Fruit fly (Drosophila melanogaster) whole organism, embryonic: ENCODE measurements around the gene Rh2.

Experiments
- B-H2 ChIP-seq: fragments of 200-800 bp; sonication (Bioruptor generic); optimal IDR thresholded peaks from 2 replicates; lab custom pipeline; 2018; ENCODE audit warnings: missing biosample characterization, mild to moderate bottlenecking, missing genetic modification characterization
- Bdp1 ChIP-seq: fragments of 200-800 bp; sonication (Bioruptor generic); optimal IDR thresholded peaks from 3 replicates; lab custom pipeline; 2016; ENCODE audit warnings: missing biosample characterization, missing genetic modification characterization
- CG10959 ChIP-seq: fragments of 200-800 bp; sonication (Bioruptor generic); IDR thresholded peaks from 2 replicates; pipeline ENCODE4 v1.3.6; 2022; ENCODE audit warnings: missing biosample characterization, missing genetic modification characterization
- CG11093 ChIP-seq: fragments of 200-800 bp; sonication (Bioruptor generic); IDR thresholded peaks from 3 replicates; pipeline ENCODE4 v1.3.6; 2022; ENCODE audit warnings: missing biosample characterization, missing genetic modification characterization
- CG12744 ChIP-seq: fragments of 200-800 bp; sonication (Bioruptor generic); optimal IDR thresholded peaks from 2 replicates; lab custom pipeline; 2016; ENCODE audit warnings: missing biosample characterization, missing genetic modification characterization
- CG14965 ChIP-seq: fragments of 200-800 bp; sonication (Bioruptor generic); optimal IDR thresholded peaks from 2 replicates; lab custom pipeline; 2016; ENCODE audit warnings: missing biosample characterization, missing genetic modification characterization, borderline replicate concordance
- CG15073 ChIP-seq: fragments of 200-800 bp; sonication (Bioruptor generic); optimal IDR thresholded peaks from 2 replicates; lab custom pipeline; 2016; ENCODE audit warnings: missing biosample characterization, missing genetic modification characterization
- CG17186 ChIP-seq: fragments of 200-800 bp; sonication (Bioruptor generic); optimal IDR thresholded peaks from 3 replicates; lab custom pipeline; 2017; ENCODE audit warnings: missing biosample characterization, missing genetic modification reagents, missing genetic modification characterization
- CG17385 ChIP-seq: fragments of 200-800 bp; sonication (Bioruptor generic); optimal IDR thresholded peaks from 3 replicates; lab custom pipeline; 2018; ENCODE audit warnings: missing biosample characterization, mild to moderate bottlenecking, missing genetic modification characterization
- CG17829 ChIP-seq: fragments of 200-800 bp; optimal IDR thresholded peaks from 2 replicates; lab custom pipeline; 2019; ENCODE audit warnings: missing biosample characterization, mild to moderate bottlenecking, missing genetic modification characterization, moderate library complexity
- CG1832 ChIP-seq: fragments of 200-800 bp; sonication (Bioruptor generic); optimal IDR thresholded peaks from 2 replicates; lab custom pipeline; 2017; ENCODE audit warnings: missing biosample characterization, mild to moderate bottlenecking, missing genetic modification characterization, inconsistent platforms
- CG31224 ChIP-seq: fragments of 200-800 bp; sonication (Bioruptor generic); IDR thresholded peaks from 2 replicates; pipeline ENCODE4 v1.3.6; 2022; ENCODE audit warnings: missing biosample characterization, missing genetic modification characterization
- CG3995 ChIP-seq: fragments of 200-800 bp; sonication (Bioruptor generic); optimal IDR thresholded peaks from 3 replicates; lab custom pipeline; 2016; ENCODE audit warnings: missing biosample characterization, missing genetic modification characterization
- CG4328 ChIP-seq: fragments of 200-800 bp; sonication (Bioruptor generic); optimal IDR thresholded peaks from 3 replicates; lab custom pipeline; 2017; ENCODE audit warnings: missing biosample characterization, missing genetic modification reagents, missing genetic modification characterization
- CG4424 ChIP-seq: fragments of 200-800 bp; sonication (Bioruptor generic); optimal IDR thresholded peaks from 3 replicates; lab custom pipeline; 2016; ENCODE audit warnings: missing biosample characterization, missing genetic modification characterization
- CG4617 ChIP-seq: fragments of 200-800 bp; sonication (Bioruptor generic); optimal IDR thresholded peaks from 3 replicates; lab custom pipeline; 2016; ENCODE audit warnings: missing biosample characterization, missing genetic modification characterization, borderline replicate concordance
- CG4707 ChIP-seq: fragments of 200-800 bp; sonication (Bioruptor generic); optimal IDR thresholded peaks from 2 replicates; lab custom pipeline; 2018; ENCODE audit warnings: missing biosample characterization, mild to moderate bottlenecking, missing genetic modification characterization, moderate library complexity
- CG5180 ChIP-seq: fragments of 200-800 bp; sonication (Bioruptor generic); optimal IDR thresholded peaks from 3 replicates; lab custom pipeline; 2017; ENCODE audit warnings: missing biosample characterization, missing genetic modification characterization, mild to moderate bottlenecking, moderate library complexity, missing genetic modification reagents
- CG7745 ChIP-seq: fragments of 200-800 bp; sonication (Bioruptor generic); optimal IDR thresholded peaks from 2 replicates; lab custom pipeline; 2018; ENCODE audit warnings: missing biosample characterization, mild to moderate bottlenecking, missing genetic modification characterization, moderate library complexity
- CHES-1-like ChIP-seq: fragments of 200-800 bp; sonication (Bioruptor generic); optimal IDR thresholded peaks from 2 replicates; lab custom pipeline; 2016; ENCODE audit warnings: missing biosample characterization, missing genetic modification characterization
- D19A ChIP-seq: fragments of 200-800 bp; optimal IDR thresholded peaks from 3 replicates; lab custom pipeline; 2019; ENCODE audit warnings: missing biosample characterization, mild to moderate bottlenecking, missing genetic modification characterization, moderate library complexity
- Dref ChIP-seq: fragments of 200-800 bp; sonication (Bioruptor generic); IDR thresholded peaks from 2 replicates; pipeline ENCODE4 v1.3.6; 2022; ENCODE audit warnings: missing biosample characterization, missing genetic modification characterization
- ERR ChIP-seq: fragments of 200-800 bp; sonication (Bioruptor generic); optimal IDR thresholded peaks from 2 replicates; lab custom pipeline; 2016; ENCODE audit warnings: missing biosample characterization, missing genetic modification characterization
- Gsc ChIP-seq: fragments of 200-800 bp; sonication (Bioruptor generic); IDR thresholded peaks from 2 replicates; pipeline ENCODE4 v1.3.6; 2022; ENCODE audit warnings: missing biosample characterization, missing genetic modification characterization
- Lpt ChIP-seq: fragments of >200 bp; optimal IDR thresholded peaks from 2 replicates; lab custom pipeline; 2018; ENCODE audit warnings: missing biosample characterization, missing genetic modification characterization
- Myb ChIP-seq: fragments of 200-800 bp; sonication (Bioruptor generic); optimal IDR thresholded peaks from 2 replicates; lab custom pipeline; 2016; ENCODE audit warnings: missing biosample characterization, missing genetic modification characterization
- Nf-YC ChIP-seq: fragments of 200-800 bp; optimal IDR thresholded peaks from 3 replicates; lab custom pipeline; 2019; ENCODE audit warnings: missing biosample characterization, mild to moderate bottlenecking, missing genetic modification characterization, moderate library complexity
- Ssrp ChIP-seq: fragments of 200-800 bp; sonication (Bioruptor generic); optimal IDR thresholded peaks from 2 replicates; lab custom pipeline; 2018; ENCODE audit warnings: missing biosample characterization, mild to moderate bottlenecking, missing genetic modification characterization, moderate library complexity
- TFAM ChIP-seq: fragments of 200-800 bp; sonication (Bioruptor generic); optimal IDR thresholded peaks from 2 replicates; lab custom pipeline; 2017; ENCODE audit warnings: missing biosample characterization, missing genetic modification characterization, inconsistent platforms
- Taf1 ChIP-seq: fragments of 200-800 bp; sonication (Bioruptor generic); IDR thresholded peaks from 2 replicates; pipeline ENCODE4 v1.3.6; 2022; ENCODE audit warnings: missing biosample characterization, missing genetic modification characterization
- abd-A ChIP-seq: fragments of 200-800 bp; sonication (Bioruptor generic); optimal IDR thresholded peaks from 3 replicates; lab custom pipeline; 2019; ENCODE audit warnings: missing biosample characterization, mild to moderate bottlenecking, missing genetic modification characterization, moderate library complexity
- ato ChIP-seq: fragments of 200-800 bp; sonication (Bioruptor generic); IDR thresholded peaks from 2 replicates; pipeline ENCODE4 v1.3.6; 2022; ENCODE audit warnings: missing biosample characterization, missing genetic modification characterization; ENCODE audit not compliant: partially characterized antibody
- cg ChIP-seq: fragments of 200-800 bp; sonication (Bioruptor generic); optimal IDR thresholded peaks from 3 replicates; lab custom pipeline; 2019; ENCODE audit warnings: missing biosample characterization, mild to moderate bottlenecking, missing genetic modification characterization, moderate library complexity
- crp ChIP-seq, 2 experiments: fragments of 200-800 bp; sonication (Bioruptor generic); optimal IDR thresholded peaks; 2 replicates in 1 of 2; 3 replicates in 1 of 2; lab custom pipeline; 2017; ENCODE audit warnings: missing biosample characterization in 2 of 2, missing genetic modification characterization in 2 of 2, mild to moderate bottlenecking in 1 of 2, moderate library complexity in 1 of 2
- exex ChIP-seq: fragments of 200-800 bp; sonication (Bioruptor generic); optimal IDR thresholded peaks from 4 replicates; lab custom pipeline; 2018; ENCODE audit warnings: missing biosample characterization, mild to moderate bottlenecking, missing genetic modification characterization, moderate library complexity
- eyg ChIP-seq: fragments of 200-800 bp; sonication (Bioruptor generic); optimal IDR thresholded peaks from 3 replicates; lab custom pipeline; 2016; ENCODE audit warnings: missing biosample characterization, missing genetic modification characterization
- gcm ChIP-seq: fragments of 200-800 bp; sonication (Bioruptor generic); optimal IDR thresholded peaks from 2 replicates; lab custom pipeline; 2019; ENCODE audit warnings: missing biosample characterization, mild to moderate bottlenecking, missing genetic modification characterization, moderate library complexity
- gsb ChIP-seq: fragments of 200-800 bp; sonication (Bioruptor generic); IDR thresholded peaks from 2 replicates; pipeline ENCODE4 v1.3.6; 2022; ENCODE audit warnings: missing biosample characterization, missing genetic modification characterization
- ham ChIP-seq: fragments of 200-800 bp; sonication (Bioruptor generic); IDR thresholded peaks from 2 replicates; pipeline ENCODE4 v1.3.6; 2022; ENCODE audit warnings: missing biosample characterization, missing genetic modification characterization
- hb ChIP-seq: fragments of 200-800 bp; sonication (Bioruptor generic); IDR thresholded peaks from 3 replicates; pipeline ENCODE4 v1.3.6; 2022; ENCODE audit warnings: missing biosample characterization, missing genetic modification characterization; ENCODE audit not compliant: partially characterized antibody
- kah ChIP-seq: fragments of 200-800 bp; sonication (Bioruptor generic); optimal IDR thresholded peaks from 2 replicates; lab custom pipeline; 2018; ENCODE audit warnings: missing biosample characterization, mild to moderate bottlenecking, missing genetic modification characterization
- kay ChIP-seq: fragments of 200-800 bp; sonication (Bioruptor generic); optimal IDR thresholded peaks from 2 replicates; lab custom pipeline; 2016; ENCODE audit warnings: missing biosample characterization, missing genetic modification characterization
- knrl ChIP-seq: fragments of 200-800 bp; sonication (Bioruptor generic); IDR thresholded peaks from 3 replicates; pipeline ENCODE4 v1.3.6; 2022; ENCODE audit warnings: missing biosample characterization, missing genetic modification characterization; ENCODE audit not compliant: partially characterized antibody
- nerfin-2 ChIP-seq: fragments of 200-800 bp; sonication (Bioruptor generic); IDR thresholded peaks from 2 replicates; pipeline ENCODE4 v1.3.6; 2022; ENCODE audit warnings: missing biosample characterization, missing genetic modification characterization; ENCODE audit not compliant: partially characterized antibody
- oc ChIP-seq: fragments of 200-800 bp; sonication (Bioruptor generic); optimal IDR thresholded peaks from 2 replicates; lab custom pipeline; 2018; ENCODE audit warnings: missing biosample characterization, mild to moderate bottlenecking, missing genetic modification characterization, moderate library complexity
- ranshi ChIP-seq: fragments of 200-800 bp; sonication (Bioruptor generic); IDR thresholded peaks from 2 replicates; pipeline ENCODE4 v1.3.6; 2022; ENCODE audit warnings: missing biosample characterization, missing genetic modification characterization
- usp ChIP-seq: fragments of >200 bp; optimal IDR thresholded peaks from 2 replicates; lab custom pipeline; 2017; ENCODE audit warnings: missing biosample characterization, missing genetic modification characterization
- wdn ChIP-seq: fragments of 200-800 bp; sonication (Bioruptor generic); IDR thresholded peaks from 2 replicates; pipeline ENCODE4 v1.3.6; 2022; ENCODE audit warnings: missing biosample characterization, missing genetic modification characterization
- z ChIP-seq: fragments of 200-800 bp; sonication (Bioruptor generic); IDR thresholded peaks from 3 replicates; pipeline ENCODE4 v1.3.6; 2022; ENCODE audit warnings: missing biosample characterization, missing genetic modification characterization
- zen2 ChIP-seq: fragments of 200-800 bp; sonication (Bioruptor generic); IDR thresholded peaks from 3 replicates; pipeline ENCODE4 v1.3.6; 2022; ENCODE audit warnings: missing biosample characterization, missing genetic modification characterization; ENCODE audit not compliant: partially characterized antibody

Gene Rh2

dm6 chr3R:18928346-18928917, 29.2 kb downstream of the Rh2 start, which contains the start of gene Mpc1 (continued):
- TF ChIP-seq CG17829 (tag; lab: Kevin White, UChicago) (no peak), exex (tag; lab: Kevin White, UChicago) (no peak), z (GFP tag; lab: Robert Waterston, UW) (no peak), CG1832 (GFP tag; lab: Kevin White, UChicago) (no peak), CG7745 (tag; lab: Kevin White, UChicago) (no peak), CG4707 (GFP tag; lab: Kevin White, UChicago) (no peak), CG14965 (GFP tag; lab: Kevin White, UChicago) (no peak), CG4424 (GFP tag; lab: Kevin White, UChicago) (no peak), wdn (GFP tag; lab: Robert Waterston, UW) (no peak), usp (GFP tag; lab: Kevin White, UChicago) (no peak), kah (GFP tag; lab: Kevin White, UChicago) (peak; percentile 85), gcm (no peak), knrl (GFP tag; lab: Robert Waterston, UW) (peak; percentile 83), Myb (GFP tag; lab: Kevin White, UChicago) (peak; percentile 36), Taf1 (GFP tag; lab: Robert Waterston, UW) (no peak), CG3995 (GFP tag; lab: Kevin White, UChicago) (no peak), eyg (GFP tag; lab: Kevin White, UChicago) (no peak), D19A (peak; percentile 0), Lpt (GFP tag; lab: Kevin White, UChicago) (no peak), crp (GFP tag; optimal IDR thresholded peaks at IDR 0.05; lab: Kevin White, UChicago) (peak in 1 of 2 experiments; percentile 54), kay (GFP tag; lab: Kevin White, UChicago) (no peak), CG31224 (GFP tag; lab: Robert Waterston, UW) (no peak), gsb (GFP tag; lab: Robert Waterston, UW) (no peak), ERR (GFP tag; lab: Kevin White, UChicago) (peak; percentile 51), ranshi (GFP tag; lab: Robert Waterston, UW) (peak; percentile 25; the same call in 1 of the 2 replicates), CG4328 (GFP tag; lab: Kevin White, UChicago) (peak; percentile 19), Gsc (no peak), CG15073 (no peak), ham (GFP tag; lab: Robert Waterston, UW) (no peak), CG17186 (GFP tag; lab: Kevin White, UChicago) (no peak), Dref (GFP tag; lab: Robert Waterston, UW) (peak; percentile 89), abd-A (tag; lab: Kevin White, UChicago) (no peak), Bdp1 (GFP tag; lab: Kevin White, UChicago) (no peak), ato (GFP tag; lab: Robert Waterston, UW) (peak; percentile 69), cg (GFP tag; lab: Kevin White, UChicago) (no peak), Ssrp (tag; lab: Kevin White, UChicago) (no peak), oc (no peak), CG4617 (GFP tag; lab: Kevin White, UChicago) (peak; percentile 22), TFAM (GFP tag; lab: Kevin White, UChicago) (no peak), CHES-1-like (peak; percentile 45), CG17385 (GFP tag; lab: Kevin White, UChicago) (no peak), zen2 (GFP tag; lab: Robert Waterston, UW) (peak; percentile 52; the same call in 2 of the 3 replicates), Nf-YC (tag; lab: Kevin White, UChicago) (no peak), nerfin-2 (peak; percentile 50), CG11093 (GFP tag; lab: Robert Waterston, UW) (no peak), B-H2 (GFP tag; lab: Kevin White, UChicago) (peak; percentile 5), hb (GFP tag; lab: Robert Waterston, UW) (peak; percentile 62; the same call in 2 of the 3 replicates), CG10959 (GFP tag; lab: Robert Waterston, UW) (no peak), CG5180 (GFP tag; lab: Kevin White, UChicago) (no peak), CG12744 (no peak)
